Worm (Caenorhabditis elegans) whole organism, L3 larva: Measurements from ENCODE around the gene ZK899.5.

Experiments
- ama-1 ChIP-seq: fragments of 150-350 bp; optimal IDR thresholded peaks from 2 replicates; lab custom pipeline; 2018
- ceh-28 ChIP-seq: fragments of 150-350 bp; optimal IDR thresholded peaks from 2 replicates; lab custom pipeline; 2014; ENCODE audit warnings: missing biosample characterization, missing genetic modification reagents, missing genetic modification characterization
- mdl-1 ChIP-seq: fragments of 150-350 bp; optimal IDR thresholded peaks from 2 replicates; lab custom pipeline; 2014; ENCODE audit warnings: missing biosample characterization, missing genetic modification characterization
- nfya-1 ChIP-seq: sonication (generic microtip); optimal IDR thresholded peaks from 2 replicates; lab custom pipeline; 2017; ENCODE audit warnings: missing genetic modification characterization, mild to moderate bottlenecking, missing compliant biosample characterization, antibody characterized with exemption, moderate library complexity; ENCODE audit not compliant: insufficient read depth
- nhr-11 ChIP-seq: fragments of 150-350 bp; optimal IDR thresholded peaks from 2 replicates; lab custom pipeline; 2014; ENCODE audit warnings: missing biosample characterization, missing genetic modification characterization
- nhr-237 ChIP-seq: fragments of 150-350 bp; optimal IDR thresholded peaks from 2 replicates; lab custom pipeline; 2014; ENCODE audit warnings: missing biosample characterization, missing genetic modification characterization
- nhr-77 ChIP-seq: fragments of 150-350 bp; optimal IDR thresholded peaks from 2 replicates; lab custom pipeline; 2014; ENCODE audit warnings: missing biosample characterization, missing genetic modification characterization
- pha-4 ChIP-seq: fragments of 150-350 bp; optimal IDR thresholded peaks from 2 replicates; lab custom pipeline; 2014; ENCODE audit warnings: missing biosample characterization, missing genetic modification reagents, missing genetic modification characterization
- skn-1 ChIP-seq: fragments of 150-350 bp; optimal IDR thresholded peaks from 2 replicates; lab custom pipeline; 2014; ENCODE audit warnings: missing biosample characterization, missing genetic modification characterization
- tbx-2 ChIP-seq: sonication (generic microtip); optimal IDR thresholded peaks from 2 replicates; lab custom pipeline; 2016; ENCODE audit warnings: mild to moderate bottlenecking, missing genetic modification characterization, missing compliant biosample characterization
- zag-1 ChIP-seq: fragments of 150-350 bp; optimal IDR thresholded peaks from 2 replicates; lab custom pipeline; 2014; ENCODE audit warnings: missing biosample characterization, missing genetic modification characterization
- ztf-11 ChIP-seq: fragments of 150-350 bp; optimal IDR thresholded peaks from 2 replicates; lab custom pipeline; 2014; ENCODE audit warnings: missing biosample characterization, missing genetic modification characterization

DNA sequence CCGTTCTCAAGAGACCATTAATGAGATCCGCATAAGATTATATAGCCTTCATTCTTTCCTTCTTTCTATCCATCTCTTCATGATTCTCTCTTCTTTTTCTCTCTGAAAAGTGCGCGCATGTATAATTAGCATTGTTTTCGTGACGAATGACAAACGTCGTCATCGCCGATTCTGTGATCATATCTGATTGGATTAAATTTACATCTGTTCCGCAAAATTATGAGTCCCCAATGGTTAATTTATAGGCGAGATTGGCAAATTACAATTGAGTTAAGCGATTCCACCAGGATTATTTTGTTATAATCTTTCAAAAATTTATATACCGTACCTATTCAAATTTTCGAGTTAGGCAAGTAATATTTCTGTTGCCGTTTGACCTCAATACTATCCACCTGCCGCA is 43.5 kb upstream of the ZK899.5 start:
- TF ChIP-seq ama-1 (lab: Kevin White, UChicago) (no peak), tbx-2 (tag; lab: Kevin White, UChicago) (no peak), ceh-28 (tag; lab: Kevin White, UChicago) (no peak), pha-4 (no peak), skn-1 (no peak), ztf-11 (tag; lab: Kevin White, UChicago) (no peak), nfya-1 (tag; lab: Kevin White, UChicago) (no peak), mdl-1 (tag; lab: Kevin White, UChicago) (no peak), nhr-237 (tag; lab: Kevin White, UChicago) (no peak), nhr-11 (no peak), zag-1 (tag; lab: Kevin White, UChicago) (no peak), nhr-77 (tag; lab: Kevin White, UChicago) (no peak)
